Fruit fly (Drosophila melanogaster) whole organism, adult: ENCODE measurements around the gene Pex16.

ENCODE experiments used
- CG11617 ChIP-seq: fragments of 200-800 bp; sonication (Bioruptor generic); optimal IDR thresholded peaks from 2 replicates; lab custom pipeline; 2017; ENCODE audit warnings: mild to moderate bottlenecking, missing biosample characterization, missing genetic modification reagents, missing genetic modification characterization
- CG12768 ChIP-seq: fragments of 200-800 bp; sonication (Bioruptor generic); optimal IDR thresholded peaks from 2 replicates; lab custom pipeline; 2017; ENCODE audit warnings: missing biosample characterization, missing genetic modification characterization, mild to moderate bottlenecking, moderate library complexity, missing genetic modification reagents
- CG7101 ChIP-seq: fragments of 200-800 bp; sonication (Bioruptor generic); optimal IDR thresholded peaks from 2 replicates; lab custom pipeline; 2018; ENCODE audit warnings: missing biosample characterization, mild to moderate bottlenecking, missing genetic modification characterization, moderate library complexity
- Crg-1 ChIP-seq: fragments of 200-800 bp; sonication (Bioruptor generic); optimal IDR thresholded peaks from 2 replicates; lab custom pipeline; 2016; ENCODE audit warnings: missing biosample characterization, missing genetic modification characterization
- bab1 ChIP-seq: fragments of 200-800 bp; sonication (Bioruptor generic); optimal IDR thresholded peaks from 3 replicates; lab custom pipeline; 2019; ENCODE audit warnings: missing biosample characterization, mild to moderate bottlenecking, missing genetic modification characterization, moderate library complexity
- cic ChIP-seq: fragments of 200-800 bp; sonication (Bioruptor generic); optimal IDR thresholded peaks from 2 replicates; lab custom pipeline; 2017; ENCODE audit warnings: missing biosample characterization, mild to moderate bottlenecking, missing genetic modification characterization, moderate library complexity
- cnc ChIP-seq, 2 experiments: fragments of >200 bp; optimal IDR thresholded peaks; 2 replicates each; lab custom pipeline; 2017
- kay ChIP-seq: fragments of 200-800 bp; sonication (Bioruptor generic); peaks from one replicate; lab custom pipeline; 2016; ENCODE audit warnings: missing biosample characterization, missing genetic modification characterization, borderline replicate concordance

DNA sequence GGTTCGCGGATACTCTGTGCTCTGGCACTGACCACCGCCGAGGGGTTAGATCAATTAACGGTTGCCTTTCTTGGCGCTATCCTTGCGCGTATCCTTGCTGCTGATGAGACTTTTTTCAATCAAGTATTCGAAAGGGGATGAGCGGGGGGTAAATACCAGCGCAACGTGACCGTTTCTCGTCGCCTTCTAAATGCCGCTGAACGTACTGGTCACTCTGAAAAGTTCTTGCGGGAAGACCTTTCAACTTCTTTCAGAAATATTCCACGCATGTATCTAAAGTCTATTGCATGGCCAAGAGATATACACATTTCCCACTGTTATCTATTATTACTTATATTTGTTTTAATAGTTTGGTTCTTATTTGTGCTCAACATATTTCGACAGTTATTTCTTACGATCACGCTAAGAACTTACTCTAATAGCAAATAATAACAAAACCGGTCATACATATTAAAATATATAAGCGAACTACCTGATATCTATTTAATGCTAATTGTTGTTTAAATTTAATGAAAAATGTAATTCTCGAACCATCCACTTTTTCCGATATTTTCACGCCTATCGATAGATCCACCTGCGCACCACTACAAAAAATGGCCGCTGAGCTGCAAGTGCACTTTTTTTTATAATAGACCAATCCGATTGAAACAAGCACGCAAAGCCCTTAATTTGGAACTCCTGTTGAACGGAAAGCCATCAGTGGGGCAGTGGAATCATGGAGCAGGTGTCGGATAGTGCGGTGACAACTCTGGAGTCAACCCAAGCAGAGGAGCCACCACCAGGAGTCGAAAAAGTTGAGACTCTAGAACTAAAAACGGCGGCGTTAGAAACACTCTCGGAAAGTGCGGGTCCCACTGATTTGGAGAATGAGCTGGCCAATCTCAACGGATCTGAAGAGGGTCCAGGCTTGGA lies 31.3 kb upstream of the Pex16 start, which contains the start of the genes CG3634 and HIPP1:
- TF ChIP-seq Crg-1 (no peak), bab1 (GFP tag; lab: Kevin White, UChicago) (no peak), cic (GFP tag; lab: Kevin White, UChicago) (no peak), CG7101 (tag; lab: Kevin White, UChicago) (no peak), cnc (optimal IDR thresholded peaks at IDR 0.05; lab: Kevin White, UChicago) (no peak), kay (no peak), CG12768 (GFP tag; lab: Kevin White, UChicago) (no peak), CG11617 (peak; percentile 16)
